Fruit fly (Drosophila melanogaster) Kc167 (cell line): ENCODE data around the gene CG42634.

Source experiments
- h ChIP-seq: fragments of >200 bp; optimal IDR thresholded peaks from 3 replicates; lab custom pipeline; 2018; ENCODE audit warnings: missing external identifiers
- insv ChIP-seq: fragments of >200 bp; optimal IDR thresholded peaks from 3 replicates; lab custom pipeline; 2018; ENCODE audit warnings: missing external identifiers

DNA sequence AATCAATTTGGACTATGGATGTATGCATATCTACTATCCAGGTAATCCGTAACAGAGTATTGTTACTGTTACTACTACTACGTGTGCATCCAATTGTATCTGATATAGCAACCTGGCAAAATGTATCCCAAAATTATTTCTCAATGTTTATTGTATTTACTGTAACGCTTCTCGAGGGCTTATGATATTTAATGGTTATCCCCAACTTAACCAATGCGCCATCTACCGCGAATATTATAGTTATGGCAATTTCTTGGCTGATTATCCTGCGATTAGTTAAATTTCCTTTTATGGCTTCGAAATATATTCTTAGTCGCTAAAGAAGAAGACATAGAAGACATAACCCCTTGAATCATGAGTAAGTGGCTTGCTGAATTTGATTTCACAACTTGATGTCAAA, 44.0 kb upstream of the CG42634 start:
- TF ChIP-seq h (lab: Kevin White, UChicago) (no peak), insv (lab: Kevin White, UChicago) (no peak)
